Worm (Caenorhabditis elegans): ENCODE results near the gene klf-2.

klf-2 gene

ce11 chrV:20685383-20685782 is at the start of gene klf-2:
klf-2 (plus strand) TSS chrV:20685683.
- TF ChIP-seq unc-62 (GFP tag; optimal IDR thresholded peaks at IDR 0.05): no peak

- TF ChIP-seq unc-62 (GFP tag; optimal IDR thresholded peaks at IDR 0.05): no peak
Measured at ce11 chrV:20636855-20637254, 48.6 kb upstream of the klf-2 start, which contains the start of gene ttr-13. ttr-13 (minus strand) TSS chrV:20636955.

- TF ChIP-seq unc-62 (GFP tag; optimal IDR thresholded peaks at IDR 0.05): no peak
Measured at ce11 chrV:20638344-20638743, 47.1 kb upstream of the klf-2 start, which contains the start of gene Y44A6B.3. Y44A6B.3 (minus strand) TSS chrV:20638444.

DNA sequence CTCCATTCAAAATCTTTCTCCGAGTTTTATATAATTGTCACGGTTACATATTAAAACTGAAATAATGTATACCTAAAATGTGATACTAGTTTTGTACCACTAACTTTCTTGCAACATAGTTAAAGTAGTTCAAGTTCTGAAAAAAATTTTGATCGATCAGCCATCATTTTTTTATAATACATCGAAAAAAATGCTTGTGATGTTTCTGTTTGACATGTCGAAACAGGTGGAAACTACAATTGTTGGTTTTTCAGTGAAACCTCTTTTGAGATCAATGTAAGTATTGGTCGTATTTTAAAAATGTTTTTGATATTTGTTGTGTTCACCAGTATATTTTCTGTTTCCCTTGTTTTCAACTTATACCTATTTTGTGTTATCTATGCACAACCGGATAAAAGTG is 46.2 kb upstream of the klf-2 start, which contains the start of gene srxa-14:
Gene srxa-14 (plus strand): TSS at position 301 of the 400 bp plus-strand sequence.
- TF ChIP-seq unc-62 (GFP tag; optimal IDR thresholded peaks at IDR 0.05): no peak

DNA sequence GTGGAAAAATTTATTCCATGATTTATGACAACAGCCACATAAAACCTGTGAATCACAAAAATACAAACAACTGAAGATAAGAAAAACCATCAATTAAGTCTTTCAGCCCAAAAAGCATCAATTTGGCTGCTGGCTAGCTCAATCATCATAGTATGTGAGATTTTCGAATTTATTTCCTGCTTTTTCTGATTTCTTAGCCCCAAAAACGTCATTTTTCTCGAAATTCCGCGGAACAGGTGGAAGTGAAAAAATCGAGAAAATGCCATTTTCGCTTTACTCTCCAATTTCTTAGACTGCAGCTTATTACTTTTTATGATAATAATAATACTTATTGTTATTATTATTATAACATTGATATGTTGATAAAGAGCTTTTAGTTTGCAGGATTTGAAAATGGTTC is 43.6 kb upstream of the klf-2 start, which contains the start of gene srxa-15:
Gene srxa-15 (plus strand): TSS at position 301 of the 400 bp plus-strand sequence.
- no peak for TF ChIP-seq unc-62 (GFP tag; optimal IDR thresholded peaks at IDR 0.05)

- TF ChIP-seq unc-62 (GFP tag; optimal IDR thresholded peaks at IDR 0.05): no peak
Measured at ce11 chrV:20645479-20645878, 40.0 kb upstream of the klf-2 start.

DNA sequence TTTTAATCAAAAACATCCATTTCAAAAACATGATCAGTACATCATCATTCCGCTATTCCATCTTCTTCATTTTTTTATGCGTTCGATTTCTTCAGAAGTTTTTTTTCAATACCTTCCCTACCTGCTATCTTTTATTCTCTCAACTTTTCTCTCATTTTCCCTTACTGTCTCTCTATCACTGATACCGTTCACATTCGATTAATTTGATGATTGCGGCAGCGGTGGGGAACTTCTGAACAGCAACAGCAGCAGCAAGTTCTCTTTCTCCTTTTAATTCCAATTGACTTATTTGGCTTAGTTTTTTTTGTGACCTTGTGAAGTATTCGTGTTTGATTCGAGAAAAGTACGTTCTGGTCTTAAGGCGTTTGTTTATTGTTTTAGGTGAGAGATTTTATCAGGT is 36.6 kb upstream of the klf-2 start:
- TF ChIP-seq unc-62 (GFP tag; optimal IDR thresholded peaks at IDR 0.05): no peak

- TF ChIP-seq unc-62 (GFP tag; optimal IDR thresholded peaks at IDR 0.05): no peak
Measured at ce11 chrV:20651923-20652322, 33.6 kb upstream of the klf-2 start.

ce11 chrV:20654350-20654749 is 31.1 kb upstream of the klf-2 start, which contains the start of gene mnr-1:
mnr-1 (plus strand) TSS chrV:20654650.
- TF ChIP-seq unc-62 (GFP tag; optimal IDR thresholded peaks at IDR 0.05): no peak

DNA sequence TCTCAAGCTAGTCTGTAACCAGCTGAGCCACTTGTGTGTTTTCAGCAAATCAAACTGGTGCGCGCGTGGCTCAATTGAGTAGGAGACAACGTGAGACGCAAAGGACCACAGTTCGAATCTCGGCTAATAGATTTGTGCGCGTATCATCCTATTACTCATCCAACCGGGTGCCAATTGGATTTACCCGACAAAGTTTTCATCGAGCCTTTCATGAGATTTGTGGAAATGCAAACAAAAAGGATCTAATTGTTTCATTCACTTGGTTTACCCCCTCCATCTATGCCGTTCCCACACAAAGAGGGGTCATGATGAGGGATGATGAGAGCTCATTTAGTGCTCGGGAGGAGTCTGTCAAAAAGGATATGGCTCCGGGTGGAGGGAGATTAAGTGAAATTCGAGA is 30.3 kb upstream of the klf-2 start:
- TF ChIP-seq unc-62 (GFP tag; optimal IDR thresholded peaks at IDR 0.05): no peak

DNA sequence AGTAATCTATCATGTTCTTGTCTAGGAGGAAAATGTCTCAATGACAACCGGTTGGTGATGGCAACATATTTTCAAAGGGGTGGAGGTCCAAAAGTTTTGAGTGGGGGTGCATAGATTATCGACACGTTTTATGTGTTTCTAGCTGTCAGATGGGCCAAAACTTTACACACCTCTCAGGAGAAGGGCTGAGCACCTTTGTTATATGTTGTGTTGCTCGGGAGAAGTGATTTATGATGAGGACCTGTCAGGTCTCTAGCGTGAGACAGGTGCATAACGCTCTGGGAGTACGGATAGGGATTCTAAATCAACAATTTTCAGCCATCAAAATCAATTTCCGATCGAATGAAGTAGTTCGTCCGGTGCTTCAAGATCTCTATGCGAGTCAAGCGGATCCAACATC is 28.9 kb upstream of the klf-2 start:
- TF ChIP-seq unc-62 (GFP tag; optimal IDR thresholded peaks at IDR 0.05): no peak

- no peak for TF ChIP-seq unc-62 (GFP tag; optimal IDR thresholded peaks at IDR 0.05)
Measured at ce11 chrV:20660025-20660424, 25.5 kb upstream of the klf-2 start, which contains the start of gene W01F3.2. W01F3.2 (plus strand) TSS chrV:20660325.

ce11 chrV:20662474-20662873 is 23.0 kb upstream of the klf-2 start:
- no peak for TF ChIP-seq unc-62 (GFP tag; optimal IDR thresholded peaks at IDR 0.05)

DNA sequence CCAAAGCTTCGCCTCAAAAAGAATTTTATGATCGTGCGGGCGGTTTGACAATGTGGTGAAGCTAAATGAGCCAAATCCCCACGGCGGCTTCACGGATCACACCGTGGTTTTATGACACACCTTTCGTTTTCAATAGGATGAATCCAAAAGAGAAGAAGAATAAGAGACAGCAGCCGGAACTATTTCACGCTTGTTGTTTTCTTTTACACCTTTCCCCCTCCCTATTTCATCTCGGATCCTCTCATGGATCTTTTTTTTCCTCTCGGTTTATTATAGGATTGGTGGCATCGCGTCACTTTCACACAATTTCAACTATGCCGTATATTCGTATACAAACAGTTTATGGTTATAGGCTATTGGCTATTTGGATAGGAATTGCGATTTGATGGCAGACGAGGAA is 21.7 kb upstream of the klf-2 start:
- TF ChIP-seq unc-62 (GFP tag; optimal IDR thresholded peaks at IDR 0.05): no peak

DNA sequence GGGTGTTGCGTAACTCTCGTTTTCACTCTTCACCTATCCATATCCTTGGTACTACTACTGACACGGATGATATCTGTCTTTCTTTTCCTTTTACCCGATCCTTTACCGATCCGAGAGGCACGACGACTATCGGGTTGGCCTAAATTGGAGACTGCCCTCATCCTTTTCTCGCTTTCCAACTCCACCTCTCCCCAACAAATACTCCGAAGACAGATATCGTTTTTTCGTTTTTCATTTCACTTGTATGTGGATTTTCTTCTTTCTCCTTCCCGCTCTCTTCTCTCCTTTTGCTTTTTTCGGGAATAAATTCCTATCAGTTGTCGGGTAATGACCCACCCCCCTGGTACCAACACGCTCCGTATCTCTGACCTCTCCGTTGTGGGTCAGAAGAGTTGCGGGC is 20.6 kb upstream of the klf-2 start:
- no peak for TF ChIP-seq unc-62 (GFP tag; optimal IDR thresholded peaks at IDR 0.05)

- no peak for TF ChIP-seq unc-62 (GFP tag; optimal IDR thresholded peaks at IDR 0.05)
Measured at ce11 chrV:20666905-20667304, 18.6 kb upstream of the klf-2 start, which contains the start of gene mlt-11. mlt-11 (plus strand) TSS chrV:20667205.

- TF ChIP-seq unc-62 (GFP tag; optimal IDR thresholded peaks at IDR 0.05): no peak
Measured at ce11 chrV:20670625-20671024, 14.9 kb upstream of the klf-2 start.

DNA sequence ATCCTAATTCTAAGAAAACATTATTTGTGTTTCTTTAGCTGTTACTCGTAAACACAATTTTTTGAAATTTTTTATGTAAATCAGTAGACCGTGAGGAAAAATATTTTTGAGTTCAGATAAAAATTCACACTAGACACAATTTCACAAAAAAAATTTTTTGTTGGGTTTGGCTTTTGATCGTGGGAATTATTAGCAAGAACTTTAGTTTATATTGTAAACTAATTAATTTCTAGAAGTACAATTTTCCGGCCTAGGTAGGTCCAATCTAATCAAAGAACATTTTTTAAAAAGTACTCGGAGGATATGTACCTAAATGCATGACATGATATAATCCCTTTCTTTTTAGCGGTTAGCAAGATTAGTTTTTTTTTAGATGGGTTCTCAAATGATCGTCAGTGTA is 5.3 kb upstream of the klf-2 start:
- no peak for TF ChIP-seq unc-62 (GFP tag; optimal IDR thresholded peaks at IDR 0.05)
